Worm (Caenorhabditis elegans) whole organism, late embryonic: Measurements from ENCODE around the gene M6.4.

Source experiments
- ceh-31 ChIP-seq: sonication (generic microtip); optimal IDR thresholded peaks from 2 replicates; lab custom pipeline; 2016; ENCODE audit warnings: missing genetic modification characterization, missing compliant biosample characterization
- ceh-9 ChIP-seq: sonication (generic microtip); optimal IDR thresholded peaks from 2 replicates; lab custom pipeline; 2016; ENCODE audit warnings: mild to moderate bottlenecking, missing genetic modification characterization, inconsistent platforms, missing compliant biosample characterization
- fax-1 ChIP-seq: sonication (generic microtip); optimal IDR thresholded peaks from 2 replicates; lab custom pipeline; 2016; ENCODE audit warnings: missing genotype, missing genetic modification characterization, missing compliant biosample characterization
- fkh-10 ChIP-seq: fragments of 150-350 bp; optimal IDR thresholded peaks from 2 replicates; lab custom pipeline; 2014; ENCODE audit warnings: missing biosample characterization, missing genetic modification reagents, missing genetic modification characterization
- lin-11 ChIP-seq: fragments of 200-800 bp; sonication (Bioruptor generic); optimal IDR thresholded peaks from 2 replicates; lab custom pipeline; 2018; ENCODE audit warnings: mild to moderate bottlenecking, missing genetic modification characterization, missing compliant biosample characterization
- tbx-2 ChIP-seq: sonication (generic microtip); optimal IDR thresholded peaks from 2 replicates; lab custom pipeline; 2016; ENCODE audit warnings: missing genetic modification characterization, missing compliant biosample characterization
- unc-3 ChIP-seq, 2 experiments: fragments of 200-800 bp in 1 of 2; sonication (Bioruptor generic) in 1 of 2; sonication (generic microtip) in 1 of 2; conservative IDR thresholded peaks in 1 of 2; optimal IDR thresholded peaks in 1 of 2; 2 replicates each; pipeline versions ENCODE4 v1.3.6 to Lab custom; 2016 to 2022; ENCODE audit warnings: missing compliant biosample characterization in 2 of 2, missing genetic modification characterization in 2 of 2, missing genetic modification reagents in 1 of 2

DNA sequence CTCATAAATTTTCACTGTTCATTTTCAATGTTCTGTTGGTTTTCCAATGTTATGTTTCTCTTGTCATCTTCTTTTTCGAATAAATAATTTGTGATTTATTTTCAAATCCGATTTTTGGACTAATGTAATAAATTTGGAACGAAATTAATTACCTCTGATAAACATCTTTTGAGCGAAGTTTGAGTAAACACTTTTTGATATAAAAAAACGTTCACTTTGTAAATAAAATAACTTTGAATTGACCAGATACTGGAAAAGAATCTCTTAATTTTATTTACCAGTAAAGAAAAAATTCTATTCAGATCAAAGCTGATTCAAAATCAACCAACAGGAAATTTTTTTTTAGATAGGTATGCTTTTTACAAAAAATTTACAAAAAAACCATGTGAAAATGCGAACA, 42.8 kb downstream of the M6.4 start, which contains the start of gene lgc-32:
- no peak for TF ChIP-seq unc-3 (GFP tag; conservative IDR thresholded peaks at IDR 0.05; lab: Robert Waterston, UW)
- TF ChIP-seq unc-3 (tag; optimal IDR thresholded peaks at IDR 0.05; lab: Kevin White, UChicago): no peak
- TF ChIP-seq ceh-31 (tag; lab: Kevin White, UChicago): no peak
- no peak for TF ChIP-seq fax-1 (tag; lab: Kevin White, UChicago)
- no peak for TF ChIP-seq tbx-2 (tag; lab: Kevin White, UChicago)
- no peak for TF ChIP-seq fkh-10 (GFP tag; lab: Kevin White, UChicago)
- TF ChIP-seq lin-11 (tag; lab: Kevin White, UChicago): no peak
- no peak for TF ChIP-seq ceh-9 (tag; lab: Kevin White, UChicago)
